Worm (Caenorhabditis elegans): ENCODE data around the gene F53A2.9.

Gene F53A2.9

ce11 chrIII:13343117-13343516 is 16.0 kb downstream of the F53A2.9 start, which contains the start of gene ife-1:
TSS of gene ife-1 (plus strand) at chrIII:13343417.
- TF ChIP-seq egrh-3 (GFP tag; IDR thresholded peaks at IDR 0.05) (no peak), nfya-1 (tag; optimal IDR thresholded peaks at IDR 0.05; ENCODE audit: borderline replicate concordance, insufficient read depth) (no peak), atf-7 (tag; optimal IDR thresholded peaks at IDR 0.05) (no peak), madf-3 (GFP tag; IDR thresholded peaks at IDR 0.05) (no peak), tlf-1 (GFP tag; optimal IDR thresholded peaks at IDR 0.05) (no peak), ztf-3 (GFP tag; optimal IDR thresholded peaks at IDR 0.05) (no peak), dpl-1 (GFP tag; optimal IDR thresholded peaks at IDR 0.05) (no peak), D2030.7 (GFP tag; IDR thresholded peaks at IDR 0.05) (no peak), lag-1 (GFP tag; IDR thresholded peaks at IDR 0.05) (no peak), lin-54 (GFP tag; optimal IDR thresholded peaks at IDR 0.05) (no peak), egl-18 (GFP tag; IDR thresholded peaks at IDR 0.05) (no peak), F37B4.10 (GFP tag; IDR thresholded peaks at IDR 0.05) (no peak), gei-17 (GFP tag; optimal IDR thresholded peaks at IDR 0.05) (no peak), pha-4 (tag; optimal IDR thresholded peaks at IDR 0.05) (no peak), hlh-26 (GFP tag; conservative IDR thresholded peaks at IDR 0.05) (no peak), cebp-2 (GFP tag; IDR thresholded peaks at IDR 0.05) (no peak)

- TF ChIP-seq hmg-1.2 (GFP tag; IDR thresholded peaks at IDR 0.05) (no peak), mel-28 (tag; optimal IDR thresholded peaks at IDR 0.05; ENCODE audit: borderline replicate concordance) (no peak)
These were observed 16.9 kb downstream of the F53A2.9 start, which contains the start of gene dro-1 for ce11 chrIII:13342079-13342734. TSS of gene dro-1 (plus strand) at chrIII:13342684.

- TF ChIP-seq nfyb-1 (GFP tag; IDR thresholded peaks at IDR 0.05) (no peak), ztf-18 (tag; optimal IDR thresholded peaks at IDR 0.05) (peak; percentile 89), unc-62 (GFP tag; optimal IDR thresholded peaks at IDR 0.05) (no peak), cebp-1 (GFP tag; IDR thresholded peaks at IDR 0.05) (no peak), cebp-1 (tag; optimal IDR thresholded peaks at IDR 0.05) (peak; percentile 79), repo-1 (tag; optimal IDR thresholded peaks at IDR 0.05) (no peak)
These were observed 17.9 kb downstream of the F53A2.9 start, which contains the start of gene nud-1 for ce11 chrIII:13341275-13341626. TSS of gene nud-1 (plus strand) at chrIII:13341527.

- peak; percentile 35; the same call in 1 of the 2 replicates for TF ChIP-seq hmg-1.2 (GFP tag; IDR thresholded peaks at IDR 0.05)
- TF ChIP-seq ztf-18 (tag; optimal IDR thresholded peaks at IDR 0.05) = peak; percentile 96
- no peak for TF ChIP-seq F22D6.2 (tag; optimal IDR thresholded peaks at IDR 0.05)
- no peak for TF ChIP-seq ceh-27 (GFP tag; optimal IDR thresholded peaks at IDR 0.05)
- TF ChIP-seq T07F8.4 (tag; optimal IDR thresholded peaks at IDR 0.05) = no peak
- TF ChIP-seq fkh-3 (tag; optimal IDR thresholded peaks at IDR 0.05) = no peak
- TF ChIP-seq dpl-1 (GFP tag; optimal IDR thresholded peaks at IDR 0.05) = peak; percentile 45
- 0 out of 2 replicates have a peak, but pooled peaks have one; percentile 28 for TF ChIP-seq rcor-1 (GFP tag; IDR thresholded peaks at IDR 0.05)
- no peak for TF ChIP-seq nfya-2 (GFP tag; IDR thresholded peaks at IDR 0.05)
- no peak for TF ChIP-seq Y53G8AR.9 (GFP tag; conservative IDR thresholded peaks at IDR 0.05)
- peak; percentile 0 for TF ChIP-seq F23B12.7 (tag; optimal IDR thresholded peaks at IDR 0.05; ENCODE audit: insufficient read depth)
- peak; percentile 78 for TF ChIP-seq madf-6 (GFP tag; IDR thresholded peaks at IDR 0.05)
- no peak for TF ChIP-seq ccch-3 (GFP tag; optimal IDR thresholded peaks at IDR 0.05)
- peak; percentile 55; the same call in 1 of the 2 replicates for TF ChIP-seq ekl-4 (GFP tag; IDR thresholded peaks at IDR 0.05)
- no peak for TF ChIP-seq hlh-26 (GFP tag; conservative IDR thresholded peaks at IDR 0.05)
- peak; percentile 59 for TF ChIP-seq efl-1 (GFP tag; optimal IDR thresholded peaks at IDR 0.05)
- TF ChIP-seq lsl-1 (GFP tag; optimal IDR thresholded peaks at IDR 0.05) = peak; percentile 86
- no peak for TF ChIP-seq repo-1 (tag; optimal IDR thresholded peaks at IDR 0.05)
- TF ChIP-seq dpff-1 (tag; optimal IDR thresholded peaks at IDR 0.05) = no peak
- TF ChIP-seq lin-35 (GFP tag; optimal IDR thresholded peaks at IDR 0.05) = peak in 1 of 3 experiments; percentile 21
- TF ChIP-seq him-1 (tag; optimal IDR thresholded peaks at IDR 0.05) = peak; percentile 62
- TF ChIP-seq egl-18 (GFP tag; IDR thresholded peaks at IDR 0.05) = no peak
- no peak for TF ChIP-seq chd-7 (tag; optimal IDR thresholded peaks at IDR 0.05)
- TF ChIP-seq T26A5.8 (tag; optimal IDR thresholded peaks at IDR 0.05) = no peak
These were observed 18.5 kb downstream of the F53A2.9 start for ce11 chrIII:13340504-13341274.
